Fruit fly (Drosophila melanogaster): ENCODE measurements around the gene pn.

Gene pn

dm6 chrX:2161020-2161419, 20.0 kb upstream of the pn start (continued):
- TF ChIP-seq CG15269 (tag; optimal IDR thresholded peaks at IDR 0.05) (peak; percentile 46), trem (tag; optimal IDR thresholded peaks at IDR 0.05) (no peak), Ravus (GFP tag; IDR thresholded peaks at IDR 0.05) (no peak), E2f1 (GFP tag; IDR thresholded peaks at IDR 0.05) (no peak), H2.0 (GFP tag; IDR thresholded peaks at IDR 0.05) (no peak), Eip74EF (GFP tag; optimal IDR thresholded peaks at IDR 0.05) (no peak), CG10543 (GFP tag; optimal IDR thresholded peaks at IDR 0.05) (peak; percentile 48), ab (GFP tag; optimal IDR thresholded peaks at IDR 0.05) (no peak), zf30C (GFP tag; optimal IDR thresholded peaks at IDR 0.05) (peak; percentile 71), Mes4 (GFP tag; optimal IDR thresholded peaks at IDR 0.05) (no peak), CG7357 (GFP tag; IDR thresholded peaks at IDR 0.05) (no peak), unc-4 (GFP tag; IDR thresholded peaks at IDR 0.05; ENCODE audit: partially characterized antibody) (no peak), pan (optimal IDR thresholded peaks at IDR 0.05) (no peak), pan (GFP tag; optimal IDR thresholded peaks at IDR 0.05 in 1 of 2, IDR thresholded peaks at IDR 0.05 in 1 of 2) (peak in 1 of 2 experiments; percentile 31), lab (GFP tag; optimal IDR thresholded peaks at IDR 0.05) (peak; percentile 60), Meics (GFP tag; optimal IDR thresholded peaks at IDR 0.05) (peak; percentile 39), Hey (tag; optimal IDR thresholded peaks at IDR 0.05) (peak; percentile 82), CG17385 (GFP tag; optimal IDR thresholded peaks at IDR 0.05) (no peak), CG17612 (GFP tag; IDR thresholded peaks at IDR 0.05) (no peak), CG3281 (GFP tag; optimal IDR thresholded peaks at IDR 0.05) (peak; percentile 16), YL-1 (GFP tag; optimal IDR thresholded peaks at IDR 0.05) (no peak), Mrtf (GFP tag; IDR thresholded peaks at IDR 0.05) (no peak), CG11456 (GFP tag; IDR thresholded peaks at IDR 0.05) (no peak), CG17361 (GFP tag; IDR thresholded peaks at IDR 0.05) (no peak), Fer3 (tag; optimal IDR thresholded peaks at IDR 0.05) (peak; percentile 23), Gsc (GFP tag; IDR thresholded peaks at IDR 0.05) (no peak), CG12769 (tag; optimal IDR thresholded peaks at IDR 0.05) (peak; percentile 66), grau (tag; optimal IDR thresholded peaks at IDR 0.05) (peak; percentile 8), btn (GFP tag; optimal IDR thresholded peaks at IDR 0.05) (no peak), CG2678 (tag; optimal IDR thresholded peaks at IDR 0.05) (peak; percentile 39), Atf3 (GFP tag; optimal IDR thresholded peaks at IDR 0.05) (no peak), CG3407 (GFP tag; optimal IDR thresholded peaks at IDR 0.05) (no peak), CG15514 (GFP tag; optimal IDR thresholded peaks at IDR 0.05) (peak; percentile 30), Lim3 (GFP tag; IDR thresholded peaks at IDR 0.05) (no peak), CG10431 (GFP tag; optimal IDR thresholded peaks at IDR 0.05) (no peak)

dm6 chrX:2162130-2162907, 18.7 kb upstream of the pn start, which contains the start of the genes Cyp4d1 and CG3630:
Cyp4d1 (minus strand) TSS chrX:2162180.
CG3630 (plus strand) TSS chrX:2162196.
- TF ChIP-seq CG34376 (GFP tag; optimal IDR thresholded peaks at IDR 0.05), result peak; percentile 12
- TF ChIP-seq chinmo (GFP tag; IDR thresholded peaks at IDR 0.05; ENCODE audit: partially characterized antibody), result 0 out of 4 replicates have a peak, but pooled peaks have one; percentile 11
- TF ChIP-seq CG12769 (tag; optimal IDR thresholded peaks at IDR 0.05), result peak; percentile 86
- TF ChIP-seq gcm2 (GFP tag; optimal IDR thresholded peaks at IDR 0.05), result no peak
- TF ChIP-seq Pdp1 (GFP tag; optimal IDR thresholded peaks at IDR 0.05), result peak in 1 of 2 experiments; percentile 56
- TF ChIP-seq Hr78 (GFP tag; optimal IDR thresholded peaks at IDR 0.05), result peak in 1 of 2 experiments; percentile 14
- TF ChIP-seq sd (tag; optimal IDR thresholded peaks at IDR 0.05), result peak; percentile 77
- TF ChIP-seq hth (optimal IDR thresholded peaks at IDR 0.05), result no peak
- TF ChIP-seq sr (GFP tag; IDR thresholded peaks at IDR 0.05), result 0 out of 3 replicates have a peak, but pooled peaks have one; percentile 11
- no peak for TF ChIP-seq CG42726 (GFP tag; IDR thresholded peaks at IDR 0.05; ENCODE audit: partially characterized antibody)
- TF ChIP-seq CG16813 (GFP tag; IDR thresholded peaks at IDR 0.05; ENCODE audit: partially characterized antibody), result no peak
- no peak for TF ChIP-seq Oli (tag; optimal IDR thresholded peaks at IDR 0.05)
